Worm (Caenorhabditis elegans) whole organism, mixed stage, embryonic: ENCODE results near the gene Y39F10A.6.

Experiments
- M03D4.4 ChIP-seq: sonication (generic microtip); optimal IDR thresholded peaks from 2 replicates; lab custom pipeline; 2017; ENCODE audit warnings: mild to moderate bottlenecking, missing genetic modification characterization, missing compliant biosample characterization
- bed-3 ChIP-seq: fragments of 200-800 bp; sonication (Bioruptor generic); optimal IDR thresholded peaks from 3 replicates; lab custom pipeline; 2018; ENCODE audit warnings: mild to moderate bottlenecking, missing genetic modification characterization, moderate library complexity, missing compliant biosample characterization
- ceh-39 ChIP-seq: fragments of 150-350 bp; optimal IDR thresholded peaks from 2 replicates; lab custom pipeline; 2014; ENCODE audit warnings: missing biosample characterization, missing genetic modification characterization
- ceh-43 ChIP-seq: fragments of 200-800 bp; sonication (Bioruptor generic); optimal IDR thresholded peaks from 2 replicates; lab custom pipeline; 2018; ENCODE audit warnings: mild to moderate bottlenecking, missing genetic modification characterization, moderate library complexity, missing compliant biosample characterization
- ceh-83 ChIP-seq: fragments of 200-800 bp; sonication (Bioruptor generic); optimal IDR thresholded peaks from 2 replicates; lab custom pipeline; 2018; ENCODE audit warnings: mild to moderate bottlenecking, missing genetic modification characterization, missing compliant biosample characterization
- ces-1 ChIP-seq: fragments of 150-350 bp; optimal IDR thresholded peaks from 2 replicates; lab custom pipeline; 2014; ENCODE audit warnings: missing biosample characterization, missing genetic modification reagents, missing genetic modification characterization
- cnd-1 ChIP-seq: fragments of 200-800 bp; sonication (Bioruptor generic); optimal IDR thresholded peaks from 2 replicates; lab custom pipeline; 2018; ENCODE audit warnings: mild to moderate bottlenecking, missing genetic modification characterization, missing compliant biosample characterization
- drap-1 ChIP-seq: fragments of 200-800 bp; sonication (Bioruptor generic); optimal IDR thresholded peaks from 3 replicates; lab custom pipeline; 2018; ENCODE audit warnings: mild to moderate bottlenecking, missing genetic modification characterization, missing compliant biosample characterization
- elt-1 ChIP-seq: sonication (generic microtip); optimal IDR thresholded peaks from 2 replicates; lab custom pipeline; 2017; ENCODE audit warnings: missing genetic modification characterization, mild to moderate bottlenecking, missing compliant biosample characterization, antibody characterized with exemption, moderate library complexity, borderline replicate concordance; ENCODE audit not compliant: insufficient read depth
- elt-3 ChIP-seq: fragments of 150-350 bp; optimal IDR thresholded peaks from 2 replicates; lab custom pipeline; 2014; ENCODE audit warnings: missing biosample characterization, missing genetic modification characterization
- flh-1 ChIP-seq: fragments of 200-800 bp; sonication (Bioruptor generic); optimal IDR thresholded peaks from 2 replicates; lab custom pipeline; 2018; ENCODE audit warnings: mild to moderate bottlenecking, missing genetic modification characterization, moderate library complexity, missing compliant biosample characterization
- ham-2 ChIP-seq: fragments of 200-800 bp; sonication (Bioruptor generic); optimal IDR thresholded peaks from 2 replicates; lab custom pipeline; 2018; ENCODE audit warnings: mild to moderate bottlenecking, missing genetic modification characterization, missing compliant biosample characterization
- hlh-1 ChIP-seq: fragments of 150-350 bp; optimal IDR thresholded peaks from 2 replicates; lab custom pipeline; 2014; ENCODE audit warnings: missing biosample characterization, missing genetic modification reagents, missing genetic modification characterization
- lin-13 ChIP-seq: fragments of 150-350 bp; optimal IDR thresholded peaks from 2 replicates; lab custom pipeline; 2014; ENCODE audit warnings: missing biosample characterization, missing genetic modification characterization
- lin-32 ChIP-seq: fragments of 200-800 bp; sonication (Bioruptor generic); optimal IDR thresholded peaks from 2 replicates; lab custom pipeline; 2018; ENCODE audit warnings: mild to moderate bottlenecking, missing genetic modification characterization, missing compliant biosample characterization
- lsy-2 ChIP-seq: fragments of 150-350 bp; optimal IDR thresholded peaks from 2 replicates; lab custom pipeline; 2014; ENCODE audit warnings: missing biosample characterization, missing genetic modification characterization
- mab-5 ChIP-seq: fragments of 150-350 bp; optimal IDR thresholded peaks from 2 replicates; lab custom pipeline; 2014; ENCODE audit warnings: missing biosample characterization, missing genetic modification characterization
- mep-1 ChIP-seq: fragments of 150-350 bp; optimal IDR thresholded peaks from 2 replicates; lab custom pipeline; 2017; ENCODE audit warnings: missing biosample characterization, missing genetic modification reagents, missing genetic modification characterization, inconsistent platforms
- mls-2 ChIP-seq: sonication (generic microtip); optimal IDR thresholded peaks from 2 replicates; lab custom pipeline; 2016; ENCODE audit warnings: mild to moderate bottlenecking, missing genetic modification characterization, moderate library complexity, missing compliant biosample characterization
- nhr-12 ChIP-seq: fragments of 150-350 bp; optimal IDR thresholded peaks from 2 replicates; lab custom pipeline; 2014; ENCODE audit warnings: missing biosample characterization, missing genetic modification characterization
- nhr-2 ChIP-seq: fragments of 150-350 bp; optimal IDR thresholded peaks from 2 replicates; lab custom pipeline; 2014; ENCODE audit warnings: missing biosample characterization, missing genetic modification characterization
- nhr-237 ChIP-seq: fragments of 150-350 bp; optimal IDR thresholded peaks from 2 replicates; lab custom pipeline; 2014; ENCODE audit warnings: missing biosample characterization, missing genetic modification characterization
- nhr-28 ChIP-seq: fragments of 150-350 bp; optimal IDR thresholded peaks from 2 replicates; lab custom pipeline; 2014; ENCODE audit warnings: missing biosample characterization, missing genetic modification characterization
- nhr-76 ChIP-seq: sonication (generic microtip); optimal IDR thresholded peaks from 2 replicates; lab custom pipeline; 2017; ENCODE audit warnings: missing biosample characterization, missing genetic modification characterization
- pha-4 ChIP-seq: fragments of 150-350 bp; optimal IDR thresholded peaks from 2 replicates; lab custom pipeline; 2018; ENCODE audit warnings: missing biosample characterization, missing genetic modification reagents, missing genetic modification characterization
- sptf-1 ChIP-seq: sonication (generic microtip); optimal IDR thresholded peaks from 2 replicates; lab custom pipeline; 2017; ENCODE audit warnings: mild to moderate bottlenecking, missing genetic modification characterization, moderate library complexity, missing compliant biosample characterization
- tbx-8 ChIP-seq: fragments of 200-800 bp; sonication (Bioruptor generic); optimal IDR thresholded peaks from 2 replicates; lab custom pipeline; 2018; ENCODE audit warnings: mild to moderate bottlenecking, missing genetic modification characterization, moderate library complexity, missing compliant biosample characterization
- unc-120 ChIP-seq: sonication (generic microtip); optimal IDR thresholded peaks from 2 replicates; lab custom pipeline; 2017; ENCODE audit warnings: missing genetic modification characterization, missing compliant biosample characterization; ENCODE audit not compliant: poor library complexity, severe bottlenecking
- unc-39 ChIP-seq: fragments of 150-350 bp; optimal IDR thresholded peaks from 2 replicates; lab custom pipeline; 2014; ENCODE audit warnings: missing biosample characterization, missing genetic modification characterization
- unc-62 ChIP-seq: fragments of 150-350 bp; optimal IDR thresholded peaks from 2 replicates; lab custom pipeline; 2014; ENCODE audit warnings: missing biosample characterization, missing genetic modification reagents, missing genetic modification characterization
- zip-8 ChIP-seq: fragments of 150-350 bp; optimal IDR thresholded peaks from 2 replicates; lab custom pipeline; 2014; ENCODE audit warnings: missing biosample characterization, missing genetic modification characterization
- ztf-11 ChIP-seq: fragments of 150-350 bp; optimal IDR thresholded peaks from 2 replicates; lab custom pipeline; 2014; ENCODE audit warnings: missing biosample characterization, missing genetic modification characterization

The Y39F10A.6 gene

DNA sequence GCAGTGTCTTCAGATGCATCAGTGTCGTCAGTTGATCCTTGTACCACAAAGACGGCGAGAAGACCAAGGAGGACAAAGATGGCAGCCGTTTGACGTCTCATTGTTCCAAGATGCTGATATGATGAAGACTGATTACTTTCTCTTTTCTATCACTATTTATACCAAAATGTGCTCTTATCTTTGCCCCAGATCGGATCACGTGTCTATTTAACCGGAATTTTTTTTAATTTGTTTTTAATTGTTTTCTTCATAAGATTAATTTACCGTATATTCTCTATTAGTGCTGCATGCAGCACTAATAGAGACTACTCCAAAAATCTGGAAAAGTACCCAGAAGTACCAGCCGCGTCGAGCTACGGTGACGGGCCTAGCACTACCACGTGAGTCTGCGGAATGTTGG is 31.3 kb upstream of the Y39F10A.6 start, which contains the start of gene msrp-3:
TSS of gene msrp-3 (minus strand) at position 101 of the 400 bp plus-strand sequence.
- TF ChIP-seq ztf-11 (no peak), ceh-39 (tag; lab: Kevin White, UChicago) (no peak), hlh-1 (tag; lab: Kevin White, UChicago) (no peak), mep-1 (tag; lab: Kevin White, UChicago) (no peak), nhr-2 (tag; lab: Kevin White, UChicago) (no peak), drap-1 (GFP tag; lab: Kevin White, UChicago) (no peak), flh-1 (GFP tag; lab: Kevin White, UChicago) (no peak), mls-2 (no peak), tbx-8 (no peak), elt-3 (tag; lab: Kevin White, UChicago) (no peak), lin-32 (no peak), lin-13 (no peak), bed-3 (GFP tag; lab: Kevin White, UChicago) (no peak), nhr-28 (no peak), unc-39 (tag; lab: Kevin White, UChicago) (no peak), cnd-1 (tag; lab: Kevin White, UChicago) (no peak), ham-2 (GFP tag; lab: Kevin White, UChicago) (no peak), pha-4 (tag; lab: Kevin White, UChicago) (no peak), elt-1 (tag; lab: Kevin White, UChicago) (no peak), lsy-2 (tag; lab: Kevin White, UChicago) (no peak)

ce11 chrII:812917-813316 is 29.5 kb upstream of the Y39F10A.6 start, which contains the start of gene F46F5.5:
Gene F46F5.5 (minus strand): TSS chrII:813017.
- no peak for TF ChIP-seq ceh-43
- TF ChIP-seq sptf-1 (tag; lab: Kevin White, UChicago): no peak
- no peak for TF ChIP-seq nhr-76 (tag; lab: Kevin White, UChicago)
- TF ChIP-seq nhr-28: no peak
- TF ChIP-seq lin-32: no peak
- TF ChIP-seq nhr-12 (tag; lab: Kevin White, UChicago): no peak
- no peak for TF ChIP-seq nhr-2 (tag; lab: Kevin White, UChicago)
- no peak for TF ChIP-seq ztf-11
- TF ChIP-seq unc-62 (GFP tag; lab: Kevin White, UChicago): no peak
- no peak for TF ChIP-seq ceh-39 (tag; lab: Kevin White, UChicago)
- TF ChIP-seq elt-3 (tag; lab: Kevin White, UChicago): no peak
- TF ChIP-seq zip-8 (tag; lab: Kevin White, UChicago): no peak
- TF ChIP-seq mls-2: no peak
- TF ChIP-seq flh-1 (GFP tag; lab: Kevin White, UChicago): no peak
- TF ChIP-seq mab-5: no peak
- no peak for TF ChIP-seq ces-1 (GFP tag; lab: Kevin White, UChicago)
- no peak for TF ChIP-seq ceh-83 (GFP tag; lab: Kevin White, UChicago)
- TF ChIP-seq bed-3 (GFP tag; lab: Kevin White, UChicago): no peak
- TF ChIP-seq unc-39 (tag; lab: Kevin White, UChicago): no peak
- TF ChIP-seq, all 35 proteins: peak for 0

- TF ChIP-seq lin-13 (no peak), unc-120 (tag; lab: Kevin White, UChicago) (no peak), M03D4.4 (tag; lab: Kevin White, UChicago) (no peak), flh-1 (GFP tag; lab: Kevin White, UChicago) (no peak)
These were observed 25.0 kb upstream of the Y39F10A.6 start, which contains the start of gene F46F5.11 for ce11 chrII:808457-808856. Gene F46F5.11 (plus strand): TSS chrII:808757.

- no peak for TF ChIP-seq lin-13
- no peak for TF ChIP-seq nhr-2 (tag; lab: Kevin White, UChicago)
- no peak for TF ChIP-seq unc-39 (tag; lab: Kevin White, UChicago)
- no peak for TF ChIP-seq mep-1 (tag; lab: Kevin White, UChicago)
- TF ChIP-seq zip-8 (tag; lab: Kevin White, UChicago): no peak
- TF ChIP-seq ham-2 (GFP tag; lab: Kevin White, UChicago): no peak
- TF ChIP-seq unc-62 (GFP tag; lab: Kevin White, UChicago): no peak
- TF ChIP-seq ceh-39 (tag; lab: Kevin White, UChicago): no peak
- no peak for TF ChIP-seq elt-1 (tag; lab: Kevin White, UChicago)
- no peak for TF ChIP-seq nhr-237 (tag; lab: Kevin White, UChicago)
- no peak for TF ChIP-seq drap-1 (GFP tag; lab: Kevin White, UChicago)
- TF ChIP-seq cnd-1 (tag; lab: Kevin White, UChicago): no peak
- no peak for TF ChIP-seq lin-32
- no peak for TF ChIP-seq pha-4 (tag; lab: Kevin White, UChicago)
- TF ChIP-seq tbx-8: no peak
- TF ChIP-seq ztf-11: no peak
- no peak for TF ChIP-seq ces-1 (GFP tag; lab: Kevin White, UChicago)
- no peak for TF ChIP-seq ceh-43
These were observed 19.6 kb upstream of the Y39F10A.6 start, which contains the start of gene F46F5.13 for ce11 chrII:803009-803408. Gene F46F5.13 (plus strand): TSS chrII:803309.
